Fruit fly (Drosophila melanogaster) whole organism, pupa: ENCODE measurements around the gene axo.
A peak's percentile ranks its signal among the peaks of the same experiment; 100 is the strongest.

Source experiments
- CG10348 ChIP-seq: fragments of 200-800 bp; sonication (Bioruptor generic); IDR thresholded peaks from 2 replicates; pipeline ENCODE4 v1.3.6; 2022; ENCODE audit warnings: missing biosample characterization, missing genetic modification characterization
- CG12605 ChIP-seq: fragments of 200-800 bp; sonication (Bioruptor generic); IDR thresholded peaks from 2 replicates; pipeline ENCODE4 v1.3.6; 2022; ENCODE audit warnings: missing biosample characterization, missing genetic modification characterization
- CG13204 ChIP-seq: fragments of 200-800 bp; sonication (Bioruptor generic); optimal IDR thresholded peaks from 2 replicates; lab custom pipeline; 2018; ENCODE audit warnings: missing biosample characterization, mild to moderate bottlenecking, missing genetic modification characterization, moderate library complexity
- CG14655 ChIP-seq: fragments of 200-800 bp; sonication (Bioruptor generic); optimal IDR thresholded peaks from 3 replicates; lab custom pipeline; 2017; ENCODE audit warnings: mild to moderate bottlenecking, missing biosample characterization, missing genetic modification reagents, missing genetic modification characterization
- CG15710 ChIP-seq: fragments of 200-800 bp; sonication (Bioruptor generic); optimal IDR thresholded peaks from 2 replicates; lab custom pipeline; 2018; ENCODE audit warnings: missing biosample characterization, mild to moderate bottlenecking, missing genetic modification characterization, moderate library complexity
- CG17806 ChIP-seq: fragments of 200-800 bp; sonication (Bioruptor generic); optimal IDR thresholded peaks from 2 replicates; lab custom pipeline; 2018; ENCODE audit warnings: missing biosample characterization, mild to moderate bottlenecking, missing genetic modification characterization, moderate library complexity
- CG32121 ChIP-seq: fragments of 200-800 bp; sonication (Bioruptor generic); IDR thresholded peaks from 2 replicates; pipeline ENCODE4 v1.3.6; 2022; ENCODE audit warnings: missing biosample characterization, missing genetic modification characterization
- CG34367 ChIP-seq: fragments of 200-800 bp; sonication (Bioruptor generic); optimal IDR thresholded peaks from 2 replicates; lab custom pipeline; 2018; ENCODE audit warnings: missing biosample characterization, mild to moderate bottlenecking, missing genetic modification characterization
- CG4496 ChIP-seq: fragments of 200-800 bp; sonication (Bioruptor generic); IDR thresholded peaks from 3 replicates; pipeline ENCODE4 v1.3.6; 2022; ENCODE audit warnings: missing biosample characterization, missing genetic modification characterization
- CG8159 ChIP-seq: fragments of 200-800 bp; sonication (Bioruptor generic); optimal IDR thresholded peaks from 3 replicates; lab custom pipeline; 2018; ENCODE audit warnings: missing biosample characterization, mild to moderate bottlenecking, missing genetic modification characterization, moderate library complexity
- CG8301 ChIP-seq: fragments of 200-800 bp; sonication (Bioruptor generic); optimal IDR thresholded peaks from 2 replicates; lab custom pipeline; 2018; ENCODE audit warnings: missing biosample characterization, mild to moderate bottlenecking, missing genetic modification characterization
- CG9948 ChIP-seq: fragments of 200-800 bp; sonication (Bioruptor generic); optimal IDR thresholded peaks from 2 replicates; lab custom pipeline; 2018; ENCODE audit warnings: missing biosample characterization, mild to moderate bottlenecking, missing genetic modification characterization, moderate library complexity
- D1 ChIP-seq: fragments of 200-800 bp; sonication (Bioruptor generic); optimal IDR thresholded peaks from 2 replicates; lab custom pipeline; 2018; ENCODE audit warnings: missing biosample characterization, mild to moderate bottlenecking, missing genetic modification characterization, moderate library complexity
- EcR ChIP-seq: fragments of 200-800 bp; sonication (Bioruptor generic); optimal IDR thresholded peaks from 3 replicates; lab custom pipeline; 2019; ENCODE audit warnings: missing biosample characterization, missing genetic modification characterization, mild to moderate bottlenecking, moderate library complexity, missing genetic modification reagents
- Ets98B ChIP-seq: fragments of 200-800 bp; sonication (Bioruptor generic); IDR thresholded peaks from 2 replicates; pipeline ENCODE4 v1.3.6; 2022; ENCODE audit warnings: missing biosample characterization, missing genetic modification characterization
- Pif1A ChIP-seq: fragments of 200-800 bp; sonication (Bioruptor generic); optimal IDR thresholded peaks from 3 replicates; lab custom pipeline; 2016; ENCODE audit warnings: missing biosample characterization, missing genetic modification characterization
- Pif1B ChIP-seq: fragments of 200-800 bp; sonication (Bioruptor generic); optimal IDR thresholded peaks from 3 replicates; lab custom pipeline; 2016; ENCODE audit warnings: missing biosample characterization, missing genetic modification characterization
- Snoo ChIP-seq: fragments of 200-800 bp; sonication (Bioruptor generic); optimal IDR thresholded peaks from 3 replicates; lab custom pipeline; 2017; ENCODE audit warnings: missing biosample characterization, mild to moderate bottlenecking, missing genetic modification characterization, inconsistent platforms
- fd96Ca ChIP-seq: fragments of 200-800 bp; sonication (Bioruptor generic); IDR thresholded peaks from 3 replicates; pipeline ENCODE4 v1.3.6; 2022; ENCODE audit warnings: missing biosample characterization, missing genetic modification characterization
- gl ChIP-seq: fragments of 200-800 bp; sonication (Bioruptor generic); optimal IDR thresholded peaks from 2 replicates; lab custom pipeline; 2018; ENCODE audit warnings: missing biosample characterization, mild to moderate bottlenecking, missing genetic modification characterization
- rn ChIP-seq: fragments of 200-800 bp; sonication (Bioruptor generic); IDR thresholded peaks from 2 replicates; pipeline ENCODE4 v1.3.6; 2022; ENCODE audit warnings: missing biosample characterization, missing genetic modification characterization

axo gene

DNA sequence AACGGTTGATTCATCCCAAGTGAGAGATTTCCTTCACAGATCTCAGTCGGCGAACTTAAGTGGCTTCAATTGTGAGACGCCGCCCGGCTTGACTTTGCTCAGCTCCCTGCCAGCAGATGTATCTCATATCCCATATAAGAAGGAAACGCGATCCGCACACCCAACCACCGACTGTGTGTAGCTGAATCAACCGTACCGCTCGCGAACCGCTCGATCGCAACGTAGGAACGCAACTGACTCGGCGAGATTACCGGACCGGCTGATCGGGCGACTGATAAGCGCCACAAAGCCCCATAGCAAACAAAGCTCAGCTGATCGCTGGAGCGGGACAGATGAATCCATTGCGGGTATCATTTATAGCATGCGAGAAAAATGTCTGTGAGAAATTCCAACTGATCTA lies at the start of gene axo:
TSS of gene axo (minus strand) at position 185 of the 400 bp plus-strand sequence.
- peak; percentile 77 for TF ChIP-seq CG13204 (GFP tag; lab: Kevin White, UChicago)
- no peak for TF ChIP-seq Snoo (tag; lab: Kevin White, UChicago)
- no peak for TF ChIP-seq CG4496 (GFP tag; lab: Robert Waterston, UW)

DNA sequence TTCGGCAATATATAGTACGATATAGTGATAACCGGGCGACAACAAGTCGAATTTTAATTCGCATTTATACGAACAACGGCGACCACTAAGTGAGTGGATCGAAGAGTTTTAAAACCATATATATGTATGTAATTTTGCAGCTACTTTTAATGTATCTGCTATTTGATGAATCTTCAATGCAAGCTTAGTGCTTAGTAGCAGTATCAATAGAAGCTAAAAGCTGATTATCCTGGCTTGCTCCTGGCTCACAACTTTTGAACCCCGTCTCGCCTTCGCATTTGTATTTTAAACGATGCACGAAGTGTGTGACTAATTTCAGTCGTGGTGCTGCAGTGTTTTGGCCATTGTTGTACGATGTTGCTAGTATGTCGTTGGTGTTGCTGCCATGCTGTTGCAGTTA lies 49.5 kb upstream of the axo start:
- TF ChIP-seq CG8159 (tag; lab: Kevin White, UChicago) (no peak), CG15710 (tag; lab: Kevin White, UChicago) (no peak), rn (GFP tag; lab: Robert Waterston, UW) (no peak), D1 (tag; lab: Kevin White, UChicago) (no peak), CG13204 (GFP tag; lab: Kevin White, UChicago) (no peak), CG4496 (GFP tag; lab: Robert Waterston, UW) (peak; percentile 60; the same call in 1 of the 3 replicates), CG10348 (peak; percentile 35; the same call in 1 of the 2 replicates), CG14655 (GFP tag; lab: Kevin White, UChicago) (peak; percentile 14), Snoo (tag; lab: Kevin White, UChicago) (no peak), CG17806 (tag; lab: Kevin White, UChicago) (no peak), Ets98B (GFP tag; lab: Robert Waterston, UW) (peak; percentile 74), EcR (GFP tag; lab: Kevin White, UChicago) (no peak), fd96Ca (peak; percentile 62; the same call in 2 of the 3 replicates), Pif1B (GFP tag; lab: Kevin White, UChicago) (no peak), CG12605 (GFP tag; lab: Robert Waterston, UW) (no peak), CG8301 (tag; lab: Kevin White, UChicago) (no peak), gl (tag; lab: Kevin White, UChicago) (no peak), Pif1A (GFP tag; lab: Kevin White, UChicago) (no peak), CG9948 (tag; lab: Kevin White, UChicago) (no peak), CG34367 (tag; lab: Kevin White, UChicago) (no peak), CG32121 (GFP tag; lab: Robert Waterston, UW) (peak; percentile 76)

- no peak for TF ChIP-seq CG10348
- peak; percentile 65 for TF ChIP-seq CG17806 (tag; lab: Kevin White, UChicago)
- TF ChIP-seq D1 (tag; lab: Kevin White, UChicago), result no peak
- peak; percentile 73 for TF ChIP-seq CG15710 (tag; lab: Kevin White, UChicago)
- peak; percentile 69; the same call in 1 of the 3 replicates for TF ChIP-seq CG4496 (GFP tag; lab: Robert Waterston, UW)
- TF ChIP-seq Snoo (tag; lab: Kevin White, UChicago), result no peak
- TF ChIP-seq CG14655 (GFP tag; lab: Kevin White, UChicago), result peak; percentile 56
- peak; percentile 36 for TF ChIP-seq CG12605 (GFP tag; lab: Robert Waterston, UW)
- peak; percentile 68 for TF ChIP-seq Pif1A (GFP tag; lab: Kevin White, UChicago)
- TF ChIP-seq Pif1B (GFP tag; lab: Kevin White, UChicago), result peak; percentile 49
- TF ChIP-seq CG8159 (tag; lab: Kevin White, UChicago), result peak; percentile 48
- TF ChIP-seq CG9948 (tag; lab: Kevin White, UChicago), result peak; percentile 71
- TF ChIP-seq CG32121 (GFP tag; lab: Robert Waterston, UW), result no peak
- peak; percentile 69 for TF ChIP-seq CG34367 (tag; lab: Kevin White, UChicago)
- peak; percentile 27 for TF ChIP-seq CG8301 (tag; lab: Kevin White, UChicago)
- peak; percentile 35; the same call in 1 of the 2 replicates for TF ChIP-seq Ets98B (GFP tag; lab: Robert Waterston, UW)
Measured at dm6 chr3L:4731687-4732086, 44.6 kb upstream of the axo start.

- TF ChIP-seq CG32121 (GFP tag; lab: Robert Waterston, UW) (no peak), rn (GFP tag; lab: Robert Waterston, UW) (no peak), CG17806 (tag; lab: Kevin White, UChicago) (no peak), CG12605 (GFP tag; lab: Robert Waterston, UW) (no peak), CG10348 (no peak), CG8301 (tag; lab: Kevin White, UChicago) (no peak), CG13204 (GFP tag; lab: Kevin White, UChicago) (no peak), Ets98B (GFP tag; lab: Robert Waterston, UW) (no peak), CG15710 (tag; lab: Kevin White, UChicago) (no peak), EcR (GFP tag; lab: Kevin White, UChicago) (no peak), CG34367 (tag; lab: Kevin White, UChicago) (no peak), CG9948 (tag; lab: Kevin White, UChicago) (no peak), CG8159 (tag; lab: Kevin White, UChicago) (no peak), D1 (tag; lab: Kevin White, UChicago) (no peak), Pif1A (GFP tag; lab: Kevin White, UChicago) (no peak), gl (tag; lab: Kevin White, UChicago) (no peak), CG14655 (GFP tag; lab: Kevin White, UChicago) (no peak)
Measured at dm6 chr3L:4729805-4730204, 42.7 kb upstream of the axo start.

- TF ChIP-seq Snoo (tag; lab: Kevin White, UChicago) (no peak), CG13204 (GFP tag; lab: Kevin White, UChicago) (no peak), Ets98B (GFP tag; lab: Robert Waterston, UW) (peak; percentile 91), rn (GFP tag; lab: Robert Waterston, UW) (peak; percentile 79), CG12605 (GFP tag; lab: Robert Waterston, UW) (peak; percentile 81), D1 (tag; lab: Kevin White, UChicago) (peak; percentile 12), Pif1A (GFP tag; lab: Kevin White, UChicago) (peak; percentile 68), fd96Ca (peak; percentile 69), CG9948 (tag; lab: Kevin White, UChicago) (peak; percentile 76), gl (tag; lab: Kevin White, UChicago) (no peak), CG34367 (tag; lab: Kevin White, UChicago) (peak; percentile 52), CG10348 (peak; percentile 55; the same call in 1 of the 2 replicates), EcR (GFP tag; lab: Kevin White, UChicago) (no peak), CG8159 (tag; lab: Kevin White, UChicago) (peak; percentile 68), CG14655 (GFP tag; lab: Kevin White, UChicago) (peak; percentile 85), CG17806 (tag; lab: Kevin White, UChicago) (peak; percentile 74), CG32121 (GFP tag; lab: Robert Waterston, UW) (peak; percentile 93), CG8301 (tag; lab: Kevin White, UChicago) (peak; percentile 86), CG4496 (GFP tag; lab: Robert Waterston, UW) (peak; percentile 92), CG15710 (tag; lab: Kevin White, UChicago) (peak; percentile 54), Pif1B (GFP tag; lab: Kevin White, UChicago) (peak; percentile 72)
- TF ChIP-seq, all 21 proteins: peak for 17
Measured at dm6 chr3L:4721886-4722285, 34.8 kb upstream of the axo start.
